Worm (Caenorhabditis elegans) whole organism, young adult: ENCODE data around the gene madd-3.

Source experiments
- C06A6.2 ChIP-seq: fragments of 200-800 bp; sonication (Bioruptor generic); conservative IDR thresholded peaks from 2 replicates; pipeline ENCODE4 v1.3.6; 2022; ENCODE audit warnings: missing genetic modification characterization, missing compliant biosample characterization
- C17E4.6 ChIP-seq: fragments of 200-800 bp; sonication (Bioruptor generic); IDR thresholded peaks from 2 replicates; pipeline ENCODE4 v1.3.6; 2022; ENCODE audit warnings: missing genetic modification reagents, missing genetic modification characterization, missing compliant biosample characterization
- D2030.7 ChIP-seq: fragments of 200-800 bp; sonication (Bioruptor generic); IDR thresholded peaks from 2 replicates; pipeline ENCODE4 v1.3.6; 2022; ENCODE audit warnings: missing genetic modification reagents, missing genetic modification characterization, missing compliant biosample characterization
- F10E7.11 ChIP-seq: sonication (generic microtip); optimal IDR thresholded peaks from 2 replicates; lab custom pipeline; 2017; ENCODE audit warnings: mild to moderate bottlenecking, missing genetic modification characterization, moderate library complexity, missing compliant biosample characterization
- F23B12.7 ChIP-seq: sonication (generic microtip); optimal IDR thresholded peaks from 2 replicates; lab custom pipeline; 2017; ENCODE audit warnings: missing genetic modification characterization, mild to moderate bottlenecking, missing compliant biosample characterization, antibody characterized with exemption, moderate library complexity; ENCODE audit not compliant: insufficient read depth
- F52B5.7 ChIP-seq: sonication (generic microtip); optimal IDR thresholded peaks from 2 replicates; lab custom pipeline; 2016; ENCODE audit warnings: mild to moderate bottlenecking, missing genetic modification characterization, missing compliant biosample characterization
- F55B11.4 ChIP-seq: sonication (generic microtip); optimal IDR thresholded peaks from 2 replicates; lab custom pipeline; 2016; ENCODE audit warnings: missing compliant biosample characterization, missing genetic modification characterization, borderline replicate concordance; ENCODE audit not compliant: insufficient read depth
- F57C9.4 ChIP-seq: sonication (generic microtip); optimal IDR thresholded peaks from 2 replicates; lab custom pipeline; 2017; ENCODE audit warnings: mild to moderate bottlenecking, missing genetic modification characterization, missing compliant biosample characterization
- K12H6.12 ChIP-seq: fragments of 200-800 bp; sonication (Bioruptor generic); optimal IDR thresholded peaks from 2 replicates; lab custom pipeline; 2018; ENCODE audit warnings: mild to moderate bottlenecking, missing genetic modification characterization, missing compliant biosample characterization
- T07F8.4 ChIP-seq: sonication (generic microtip); optimal IDR thresholded peaks from 2 replicates; lab custom pipeline; 2016; ENCODE audit warnings: mild to moderate bottlenecking, missing genetic modification characterization, moderate library complexity, missing compliant biosample characterization
- akir-1 ChIP-seq: fragments of 200-800 bp; sonication (Bioruptor generic); optimal IDR thresholded peaks from 2 replicates; lab custom pipeline; 2018; ENCODE audit warnings: mild to moderate bottlenecking, missing genetic modification characterization, moderate library complexity, missing compliant biosample characterization
- atf-7 ChIP-seq: sonication (generic microtip); optimal IDR thresholded peaks from 2 replicates; lab custom pipeline; 2017; ENCODE audit warnings: mild to moderate bottlenecking, missing genetic modification characterization, missing compliant biosample characterization
- attf-5 ChIP-seq: fragments of 200-800 bp; sonication (Bioruptor generic); optimal IDR thresholded peaks from 2 replicates; lab custom pipeline; 2018; ENCODE audit warnings: mild to moderate bottlenecking, missing genetic modification characterization, missing compliant biosample characterization
- attf-6 ChIP-seq: fragments of 200-800 bp; sonication (Bioruptor generic); IDR thresholded peaks from 2 replicates; pipeline ENCODE4 v1.3.6; 2022; ENCODE audit warnings: missing genetic modification reagents, missing genetic modification characterization, missing compliant biosample characterization
- bed-1 ChIP-seq: fragments of 200-800 bp; sonication (Bioruptor generic); IDR thresholded peaks from 2 replicates; pipeline ENCODE4 v1.3.6; 2022; ENCODE audit warnings: missing genetic modification reagents, missing genetic modification characterization, missing compliant biosample characterization
- ccch-3 ChIP-seq: fragments of 200-800 bp; sonication (Bioruptor generic); optimal IDR thresholded peaks from 2 replicates; lab custom pipeline; 2018; ENCODE audit warnings: mild to moderate bottlenecking, missing genetic modification characterization, missing compliant biosample characterization
- ceh-91 ChIP-seq: fragments of 200-800 bp; sonication (Bioruptor generic); IDR thresholded peaks from 2 replicates; pipeline ENCODE4 v1.3.6; 2022; ENCODE audit warnings: missing genetic modification reagents, missing genetic modification characterization, missing compliant biosample characterization
- dox-1 ChIP-seq: fragments of 200-800 bp; sonication (Bioruptor generic); IDR thresholded peaks from 2 replicates; pipeline ENCODE4 v1.3.6; 2022; ENCODE audit warnings: missing genetic modification reagents, missing genetic modification characterization, missing compliant biosample characterization
- dpl-1 ChIP-seq: fragments of 150-350 bp; optimal IDR thresholded peaks from 2 replicates; lab custom pipeline; 2014; ENCODE audit warnings: missing biosample characterization, missing genetic modification reagents, missing genetic modification characterization
- efl-1 ChIP-seq: fragments of 150-350 bp; optimal IDR thresholded peaks from 2 replicates; lab custom pipeline; 2014; ENCODE audit warnings: missing biosample characterization, missing genetic modification reagents, missing genetic modification characterization
- egl-18 ChIP-seq: fragments of 200-800 bp; sonication (Bioruptor generic); IDR thresholded peaks from 2 replicates; pipeline ENCODE4 v1.3.6; 2022; ENCODE audit warnings: missing genetic modification reagents, missing genetic modification characterization, missing compliant biosample characterization
- egl-44 ChIP-seq: fragments of 200-800 bp; sonication (Bioruptor generic); IDR thresholded peaks from 2 replicates; pipeline ENCODE4 v1.3.6; 2022; ENCODE audit warnings: missing genetic modification reagents, missing genetic modification characterization, missing compliant biosample characterization
- hlh-12 ChIP-seq: sonication (generic microtip); optimal IDR thresholded peaks from 2 replicates; lab custom pipeline; 2016; ENCODE audit warnings: missing genetic modification characterization, missing compliant biosample characterization
- hmg-1.2 ChIP-seq: fragments of 200-800 bp; sonication (Bioruptor generic); IDR thresholded peaks from 2 replicates; pipeline ENCODE4 v1.3.6; 2022; ENCODE audit warnings: missing genetic modification reagents, missing genetic modification characterization, missing compliant biosample characterization
- hrde-1 ChIP-seq: sonication (generic microtip); optimal IDR thresholded peaks from 2 replicates; lab custom pipeline; 2016; ENCODE audit warnings: missing genetic modification characterization, mild to moderate bottlenecking, missing compliant biosample characterization, moderate library complexity, missing genotype, missing genetic modification reagents, borderline replicate concordance
- hsf-1 ChIP-seq: fragments of 200-800 bp; sonication (Bioruptor generic); IDR thresholded peaks from 2 replicates; pipeline ENCODE4 v1.3.6; 2022; ENCODE audit warnings: missing genetic modification reagents, missing genetic modification characterization, missing compliant biosample characterization
- lag-1 ChIP-seq: fragments of 200-800 bp; sonication (Bioruptor generic); IDR thresholded peaks from 2 replicates; pipeline ENCODE4 v1.3.6; 2022; ENCODE audit warnings: missing genetic modification reagents, missing genetic modification characterization, missing compliant biosample characterization
- lin-35 ChIP-seq, 3 experiments: fragments of 150-350 bp in 2 of 3; sonication (generic microtip) in 1 of 3; optimal IDR thresholded peaks; 2 replicates each; lab custom pipeline; 2014 to 2018; ENCODE audit warnings: missing biosample characterization in 3 of 3, missing genetic modification characterization in 3 of 3, missing genetic modification reagents in 3 of 3
- lin-54 ChIP-seq: fragments of 200-800 bp; sonication (Bioruptor generic); optimal IDR thresholded peaks from 2 replicates; lab custom pipeline; 2018; ENCODE audit warnings: mild to moderate bottlenecking, missing genetic modification characterization, missing compliant biosample characterization
- madf-10 ChIP-seq: sonication (generic microtip); optimal IDR thresholded peaks from 2 replicates; lab custom pipeline; 2016; ENCODE audit warnings: mild to moderate bottlenecking, missing genetic modification characterization, missing compliant biosample characterization
- madf-6 ChIP-seq: fragments of 200-800 bp; sonication (Bioruptor generic); IDR thresholded peaks from 2 replicates; pipeline ENCODE4 v1.3.6; 2022; ENCODE audit warnings: missing genetic modification reagents, missing genetic modification characterization, missing compliant biosample characterization
- madf-8 ChIP-seq: fragments of 200-800 bp; sonication (Bioruptor generic); conservative IDR thresholded peaks from 2 replicates; pipeline ENCODE4 v1.3.6; 2022; ENCODE audit warnings: missing genetic modification reagents, missing genetic modification characterization, missing compliant biosample characterization
- nfya-2 ChIP-seq: fragments of 200-800 bp; sonication (Bioruptor generic); IDR thresholded peaks from 2 replicates; pipeline ENCODE4 v1.3.6; 2022; ENCODE audit warnings: missing genetic modification reagents, missing genetic modification characterization, missing compliant biosample characterization
- nhr-80 ChIP-seq: sonication (generic microtip); optimal IDR thresholded peaks from 2 replicates; lab custom pipeline; 2016; ENCODE audit warnings: missing genetic modification characterization, missing compliant biosample characterization
- pbrm-1 ChIP-seq: fragments of 200-800 bp; sonication (Bioruptor generic); IDR thresholded peaks from 2 replicates; pipeline ENCODE4 v1.3.6; 2022; ENCODE audit warnings: missing genetic modification reagents, missing genetic modification characterization, missing compliant biosample characterization
- sdz-38 ChIP-seq: sonication (generic microtip); optimal IDR thresholded peaks from 2 replicates; lab custom pipeline; 2016; ENCODE audit warnings: missing genotype, missing genetic modification characterization, missing compliant biosample characterization
- snpc-1.1 ChIP-seq: sonication (generic microtip); optimal IDR thresholded peaks from 2 replicates; lab custom pipeline; 2017; ENCODE audit warnings: missing genetic modification characterization, mild to moderate bottlenecking, missing compliant biosample characterization, antibody characterized with exemption, moderate library complexity, missing genotype, missing genetic modification reagents; ENCODE audit not compliant: insufficient read depth
- tbp1 ChIP-seq: fragments of 200-800 bp; sonication (Bioruptor generic); optimal IDR thresholded peaks from 2 replicates; lab custom pipeline; 2018; ENCODE audit warnings: mild to moderate bottlenecking, missing genetic modification characterization, missing compliant biosample characterization
- unc-62 ChIP-seq: fragments of 150-350 bp; optimal IDR thresholded peaks from 2 replicates; lab custom pipeline; 2014; ENCODE audit warnings: missing biosample characterization, missing genetic modification reagents, missing genetic modification characterization
- xnd-1 ChIP-seq: sonication (generic microtip); optimal IDR thresholded peaks from 2 replicates; lab custom pipeline; 2016; ENCODE audit warnings: missing genotype, missing genetic modification reagents, missing genetic modification characterization, missing compliant biosample characterization
- zfh-2 ChIP-seq: fragments of 200-800 bp; sonication (Bioruptor generic); conservative IDR thresholded peaks from 2 replicates; pipeline ENCODE4 v1.3.6; 2022; ENCODE audit warnings: missing genetic modification reagents, missing genetic modification characterization, missing compliant biosample characterization
- ztf-26 ChIP-seq: sonication (generic microtip); optimal IDR thresholded peaks from 2 replicates; lab custom pipeline; 2017; ENCODE audit warnings: missing genetic modification characterization, missing compliant biosample characterization
- ztf-3 ChIP-seq: fragments of 200-800 bp; sonication (Bioruptor generic); optimal IDR thresholded peaks from 2 replicates; lab custom pipeline; 2018; ENCODE audit warnings: mild to moderate bottlenecking, missing genetic modification characterization, missing compliant biosample characterization

madd-3 gene

DNA sequence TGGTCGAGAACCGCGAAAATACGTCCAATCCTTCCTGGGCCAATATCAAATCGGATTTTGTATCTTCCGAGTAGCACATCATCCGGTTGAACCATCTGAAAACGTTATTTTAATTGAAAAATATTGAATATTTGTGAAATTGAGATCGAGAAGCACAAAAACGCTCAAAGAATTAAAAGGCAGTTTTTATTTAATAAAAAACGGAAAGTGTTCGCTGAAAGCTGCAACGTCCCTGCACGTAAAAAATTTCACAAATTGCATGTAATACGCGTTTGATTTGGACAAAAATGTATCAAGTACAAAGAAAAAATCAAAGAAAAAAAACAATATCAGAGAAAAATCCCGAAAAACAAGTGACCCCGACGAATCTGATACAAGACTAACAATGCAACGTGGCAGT lies 44.4 kb downstream of the madd-3 start, which contains the start of gene E02H4.6:
TSS of gene E02H4.6 (minus strand) at position 101 of the 400 bp plus-strand sequence.
- TF ChIP-seq unc-62 (GFP tag; lab: Kevin White, UChicago) (no peak), ccch-3 (GFP tag; lab: Kevin White, UChicago) (no peak), snpc-1.1 (tag; lab: Kevin White, UChicago) (no peak), nfya-2 (GFP tag; lab: Robert Waterston, UW) (no peak), F57C9.4 (tag; lab: Kevin White, UChicago) (no peak), C17E4.6 (GFP tag; lab: Robert Waterston, UW) (no peak), F10E7.11 (tag; lab: Kevin White, UChicago) (no peak), lin-35 (GFP tag; optimal IDR thresholded peaks at IDR 0.05; lab: Kevin White, UChicago) (no peak), madf-10 (no peak)

DNA sequence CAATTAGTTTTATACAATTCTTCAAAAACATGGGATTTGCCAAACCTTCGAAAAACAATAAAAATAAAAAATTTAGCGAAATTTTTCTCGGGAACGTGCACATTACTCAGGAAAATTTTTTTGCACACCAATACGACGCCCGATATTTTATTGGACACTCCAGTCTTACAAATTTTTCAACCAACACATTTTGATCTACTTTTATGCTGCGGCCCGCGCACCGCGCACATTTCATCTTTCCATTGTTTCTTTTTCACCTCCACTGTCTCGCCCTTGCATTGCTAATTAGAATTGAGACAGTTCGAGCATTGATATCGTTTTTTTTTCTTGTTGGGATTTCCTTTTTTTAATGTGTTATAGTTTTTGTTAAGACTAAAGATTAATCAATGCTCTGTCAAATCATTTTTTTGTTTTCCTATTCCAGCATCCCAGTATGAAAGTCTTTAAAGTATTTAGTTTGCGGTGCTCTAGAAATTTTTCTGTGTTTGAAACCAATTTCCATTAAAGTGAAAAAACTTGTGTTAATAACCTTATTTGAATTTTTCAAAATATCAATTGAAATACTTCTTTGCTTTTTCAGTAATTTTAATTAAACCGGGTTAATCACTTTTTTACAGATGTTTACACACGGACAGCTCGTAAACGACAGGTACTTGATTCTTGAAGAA lies 48.9 kb downstream of the madd-3 start, which contains the start of gene K04C1.5:
TSS of gene K04C1.5 (plus strand) at position 618 of the 668 bp plus-strand sequence.
- no peak for TF ChIP-seq dox-1 (GFP tag; lab: Robert Waterston, UW)
- TF ChIP-seq lag-1 (GFP tag; lab: Robert Waterston, UW), result no peak
- TF ChIP-seq lin-54 (GFP tag; lab: Kevin White, UChicago), result no peak
- TF ChIP-seq sdz-38, result no peak
- TF ChIP-seq efl-1, result peak; percentile 77
- TF ChIP-seq attf-5, result no peak
- no peak; the same call in 1 of the 2 replicates for TF ChIP-seq hmg-1.2 (GFP tag; lab: Robert Waterston, UW)
- TF ChIP-seq madf-6 (GFP tag; lab: Robert Waterston, UW), result peak; percentile 77
- no peak for TF ChIP-seq zfh-2 (GFP tag; lab: Robert Waterston, UW)
- no peak for TF ChIP-seq egl-44
- no peak for TF ChIP-seq K12H6.12 (tag; lab: Kevin White, UChicago)
- TF ChIP-seq xnd-1 (tag; lab: Kevin White, UChicago), result peak; percentile 17
- TF ChIP-seq akir-1, result no peak
- no peak for TF ChIP-seq hrde-1 (tag; lab: Kevin White, UChicago)
- TF ChIP-seq bed-1 (GFP tag; lab: Robert Waterston, UW), result no peak
- no peak for TF ChIP-seq F52B5.7 (tag; lab: Kevin White, UChicago)
- TF ChIP-seq madf-8 (GFP tag; lab: Robert Waterston, UW), result peak; percentile 56; the same call in 1 of the 2 replicates
- TF ChIP-seq T07F8.4 (tag; lab: Kevin White, UChicago), result no peak
- no peak for TF ChIP-seq C06A6.2
- TF ChIP-seq atf-7 (tag; lab: Kevin White, UChicago), result no peak
- no peak for TF ChIP-seq tbp1 (GFP tag; lab: Kevin White, UChicago)
- no peak for TF ChIP-seq unc-62 (GFP tag; lab: Kevin White, UChicago)
- no peak for TF ChIP-seq F23B12.7 (tag; lab: Kevin White, UChicago)
- TF ChIP-seq ztf-3 (GFP tag; lab: Kevin White, UChicago), result no peak
- no peak for TF ChIP-seq F55B11.4
- TF ChIP-seq snpc-1.1 (tag; lab: Kevin White, UChicago), result no peak
- no peak for TF ChIP-seq nhr-80
- TF ChIP-seq ztf-26 (tag; lab: Kevin White, UChicago), result no peak
- no peak for TF ChIP-seq attf-6 (GFP tag; lab: Robert Waterston, UW)
- TF ChIP-seq egl-18 (GFP tag; lab: Robert Waterston, UW), result no peak
- TF ChIP-seq pbrm-1, result no peak
- TF ChIP-seq F10E7.11 (tag; lab: Kevin White, UChicago), result no peak
- TF ChIP-seq dpl-1 (GFP tag; lab: Kevin White, UChicago), result peak; percentile 48
- no peak for TF ChIP-seq ceh-91 (GFP tag; lab: Robert Waterston, UW)
- TF ChIP-seq hlh-12 (tag; lab: Kevin White, UChicago), result no peak
- no peak for TF ChIP-seq hsf-1 (GFP tag; lab: Robert Waterston, UW)
- TF ChIP-seq D2030.7 (GFP tag; lab: Robert Waterston, UW), result peak; percentile 28; the same call in 1 of the 2 replicates
